Fruit fly (Drosophila melanogaster) whole organism, embryonic: ENCODE measurements around the gene DhpD.

Experiments
- Adf1 ChIP-seq: fragments of 200-800 bp; sonication (Bioruptor generic); IDR thresholded peaks from 2 replicates; pipeline ENCODE4 v1.3.6; 2022; ENCODE audit warnings: missing biosample characterization, missing genetic modification characterization
- B-H2 ChIP-seq: fragments of 200-800 bp; sonication (Bioruptor generic); optimal IDR thresholded peaks from 2 replicates; lab custom pipeline; 2018; ENCODE audit warnings: missing biosample characterization, mild to moderate bottlenecking, missing genetic modification characterization
- Blimp-1 ChIP-seq: fragments of 200-800 bp; sonication (Bioruptor generic); optimal IDR thresholded peaks from 3 replicates; lab custom pipeline; 2018; ENCODE audit warnings: missing biosample characterization, missing genetic modification characterization, mild to moderate bottlenecking, moderate library complexity, missing genetic modification reagents
- CG10209 ChIP-seq: fragments of 200-800 bp; sonication (Bioruptor generic); optimal IDR thresholded peaks from 3 replicates; lab custom pipeline; 2017; ENCODE audit warnings: missing biosample characterization, mild to moderate bottlenecking, missing genetic modification characterization, missing genetic modification reagents
- CG1024 ChIP-seq: fragments of 200-800 bp; sonication (Bioruptor generic); IDR thresholded peaks from 2 replicates; pipeline ENCODE4 v1.3.6; 2022; ENCODE audit warnings: missing biosample characterization, missing genetic modification characterization
- CG11456 ChIP-seq: fragments of 200-800 bp; sonication (Bioruptor generic); IDR thresholded peaks from 3 replicates; pipeline ENCODE4 v1.3.6; 2022; ENCODE audit warnings: missing biosample characterization, missing genetic modification characterization
- CG12219 ChIP-seq: fragments of 200-800 bp; sonication (Bioruptor generic); optimal IDR thresholded peaks from 3 replicates; lab custom pipeline; 2018; ENCODE audit warnings: missing biosample characterization, mild to moderate bottlenecking, missing genetic modification characterization
- CG14441 ChIP-seq: fragments of 200-800 bp; sonication (Bioruptor generic); IDR thresholded peaks from 2 replicates; pipeline ENCODE4 v1.3.6; 2022; ENCODE audit warnings: missing biosample characterization, missing genetic modification characterization
- CG15269 ChIP-seq: fragments of 200-800 bp; sonication (Bioruptor generic); optimal IDR thresholded peaks from 2 replicates; lab custom pipeline; 2018; ENCODE audit warnings: missing biosample characterization, mild to moderate bottlenecking, missing genetic modification characterization, moderate library complexity
- CG18764 ChIP-seq: fragments of 200-800 bp; sonication (Bioruptor generic); optimal IDR thresholded peaks from 3 replicates; lab custom pipeline; 2016; ENCODE audit warnings: missing biosample characterization, missing genetic modification characterization
- CG30020 ChIP-seq: fragments of 200-800 bp; optimal IDR thresholded peaks from 2 replicates; lab custom pipeline; 2019; ENCODE audit warnings: missing biosample characterization, mild to moderate bottlenecking, missing genetic modification characterization, moderate library complexity
- CG31388 ChIP-seq: fragments of 200-800 bp; sonication (Bioruptor generic); optimal IDR thresholded peaks from 2 replicates; lab custom pipeline; 2016; ENCODE audit warnings: missing biosample characterization, missing genetic modification characterization
- CG3838 ChIP-seq: fragments of 200-800 bp; sonication (Bioruptor generic); optimal IDR thresholded peaks from 3 replicates; lab custom pipeline; 2016; ENCODE audit warnings: missing biosample characterization, missing genetic modification characterization
- CG4617 ChIP-seq: fragments of 200-800 bp; sonication (Bioruptor generic); optimal IDR thresholded peaks from 3 replicates; lab custom pipeline; 2016; ENCODE audit warnings: missing biosample characterization, missing genetic modification characterization, borderline replicate concordance
- CG4730 ChIP-seq: fragments of 200-800 bp; sonication (Bioruptor generic); IDR thresholded peaks from 2 replicates; pipeline ENCODE4 v1.3.6; 2022; ENCODE audit warnings: missing biosample characterization, missing genetic modification characterization
- CG7987 ChIP-seq: fragments of 200-800 bp; sonication (Bioruptor generic); optimal IDR thresholded peaks from 2 replicates; lab custom pipeline; 2018; ENCODE audit warnings: missing biosample characterization, mild to moderate bottlenecking, missing genetic modification characterization, moderate library complexity
- CG8089 ChIP-seq: fragments of 200-800 bp; sonication (Bioruptor generic); optimal IDR thresholded peaks from 3 replicates; lab custom pipeline; 2016; ENCODE audit warnings: missing biosample characterization, missing genetic modification characterization
- CG9215 ChIP-seq: fragments of 200-800 bp; sonication (Bioruptor generic); IDR thresholded peaks from 2 replicates; pipeline ENCODE4 v1.3.6; 2022; ENCODE audit warnings: missing biosample characterization, missing genetic modification characterization
- Drgx ChIP-seq: fragments of 200-800 bp; sonication (Bioruptor generic); IDR thresholded peaks from 2 replicates; pipeline ENCODE4 v1.3.6; 2022; ENCODE audit warnings: missing biosample characterization, missing genetic modification characterization
- Ets97D ChIP-seq: fragments of 200-800 bp; sonication (Bioruptor generic); optimal IDR thresholded peaks from 3 replicates; lab custom pipeline; 2016; ENCODE audit warnings: missing biosample characterization, missing genetic modification characterization
- HLH3B ChIP-seq: fragments of 200-800 bp; sonication (Bioruptor generic); IDR thresholded peaks from 2 replicates; pipeline ENCODE4 v1.3.6; 2022; ENCODE audit warnings: missing biosample characterization, missing genetic modification characterization
- Nf-YC ChIP-seq: fragments of 200-800 bp; optimal IDR thresholded peaks from 3 replicates; lab custom pipeline; 2019; ENCODE audit warnings: missing biosample characterization, mild to moderate bottlenecking, missing genetic modification characterization, moderate library complexity
- Opbp ChIP-seq: fragments of 200-800 bp; sonication (Bioruptor generic); IDR thresholded peaks from 3 replicates; pipeline ENCODE4 v1.3.6; 2022; ENCODE audit warnings: missing biosample characterization, missing genetic modification characterization; ENCODE audit not compliant: partially characterized antibody
- Pdp1 ChIP-seq, 2 experiments: fragments of 200-800 bp; sonication (Bioruptor generic); optimal IDR thresholded peaks; 3 replicates each; lab custom pipeline; 2016; ENCODE audit warnings: missing biosample characterization in 2 of 2, missing genetic modification characterization in 2 of 2, mild to moderate bottlenecking in 1 of 2, moderate library complexity in 1 of 2
- Poxn ChIP-seq: fragments of 200-800 bp; sonication (Bioruptor generic); IDR thresholded peaks from 2 replicates; pipeline ENCODE4 v1.3.6; 2022; ENCODE audit warnings: missing biosample characterization, missing genetic modification characterization
- TFAM ChIP-seq: fragments of 200-800 bp; sonication (Bioruptor generic); optimal IDR thresholded peaks from 2 replicates; lab custom pipeline; 2017; ENCODE audit warnings: missing biosample characterization, missing genetic modification characterization, inconsistent platforms
- Tbp ChIP-seq: fragments of >200 bp; optimal IDR thresholded peaks from 2 replicates; lab custom pipeline; 2018; ENCODE audit warnings: missing biosample characterization, missing genetic modification characterization
- ato ChIP-seq: fragments of 200-800 bp; sonication (Bioruptor generic); IDR thresholded peaks from 2 replicates; pipeline ENCODE4 v1.3.6; 2022; ENCODE audit warnings: missing biosample characterization, missing genetic modification characterization; ENCODE audit not compliant: partially characterized antibody
- az2 ChIP-seq: fragments of 200-800 bp; sonication (Bioruptor generic); optimal IDR thresholded peaks from 3 replicates; lab custom pipeline; 2016; ENCODE audit warnings: missing biosample characterization, missing genetic modification characterization
- cg ChIP-seq: fragments of 200-800 bp; sonication (Bioruptor generic); optimal IDR thresholded peaks from 3 replicates; lab custom pipeline; 2019; ENCODE audit warnings: missing biosample characterization, mild to moderate bottlenecking, missing genetic modification characterization, moderate library complexity
- dan ChIP-seq: fragments of 200-800 bp; sonication (Bioruptor generic); IDR thresholded peaks from 2 replicates; pipeline ENCODE4 v1.3.6; 2022; ENCODE audit warnings: missing biosample characterization, missing genetic modification characterization
- ftz-f1 ChIP-seq: fragments of 200-800 bp; sonication (Bioruptor generic); optimal IDR thresholded peaks from 2 replicates; lab custom pipeline; 2016; ENCODE audit warnings: missing biosample characterization, missing genetic modification characterization
- gsb ChIP-seq: fragments of 200-800 bp; sonication (Bioruptor generic); IDR thresholded peaks from 2 replicates; pipeline ENCODE4 v1.3.6; 2022; ENCODE audit warnings: missing biosample characterization, missing genetic modification characterization
- hbn ChIP-seq: fragments of 200-800 bp; sonication (Bioruptor generic); IDR thresholded peaks from 2 replicates; pipeline ENCODE4 v1.3.6; 2022; ENCODE audit warnings: missing biosample characterization, missing genetic modification characterization; ENCODE audit not compliant: partially characterized antibody
- ken ChIP-seq: fragments of 200-800 bp; sonication (Bioruptor generic); IDR thresholded peaks from 3 replicates; pipeline ENCODE4 v1.3.6; 2022; ENCODE audit warnings: missing biosample characterization, missing genetic modification characterization
- klu ChIP-seq: fragments of 200-800 bp; sonication (Bioruptor generic); IDR thresholded peaks from 2 replicates; pipeline ENCODE4 v1.3.6; 2022; ENCODE audit warnings: missing biosample characterization, missing genetic modification characterization
- lbe ChIP-seq: fragments of 200-800 bp; sonication (Bioruptor generic); optimal IDR thresholded peaks from 2 replicates; lab custom pipeline; 2016; ENCODE audit warnings: missing biosample characterization, mild to moderate bottlenecking, missing genetic modification characterization
- lola ChIP-seq, 3 experiments: fragments of >200 bp in 2 of 3; fragments of 200-800 bp in 1 of 3; sonication (Bioruptor generic) in 1 of 3; optimal IDR thresholded peaks; 2 replicates each; lab custom pipeline; 2017 to 2019; ENCODE audit warnings: missing biosample characterization in 3 of 3, missing genetic modification characterization in 3 of 3, mild to moderate bottlenecking in 1 of 3, moderate library complexity in 1 of 3
- nau ChIP-seq: fragments of 200-800 bp; sonication (Bioruptor generic); optimal IDR thresholded peaks from 3 replicates; lab custom pipeline; 2017; ENCODE audit warnings: missing biosample characterization, mild to moderate bottlenecking, missing genetic modification characterization, missing genetic modification reagents
- psq ChIP-seq: fragments of 200-800 bp; sonication (Bioruptor generic); optimal IDR thresholded peaks from 2 replicates; lab custom pipeline; 2017; ENCODE audit warnings: missing biosample characterization, missing genetic modification characterization
- sd ChIP-seq: fragments of 200-800 bp; sonication (Bioruptor generic); optimal IDR thresholded peaks from 3 replicates; lab custom pipeline; 2018; ENCODE audit warnings: missing biosample characterization, mild to moderate bottlenecking, missing genetic modification characterization, moderate library complexity
- sens ChIP-seq: fragments of 200-800 bp; sonication (Bioruptor generic); peaks from one replicate; lab custom pipeline; 2016; ENCODE audit warnings: missing biosample characterization, missing genetic modification characterization
- shn ChIP-seq: fragments of 200-800 bp; sonication (Bioruptor generic); optimal IDR thresholded peaks from 3 replicates; lab custom pipeline; 2016; ENCODE audit warnings: missing biosample characterization, missing genetic modification characterization
- slbo ChIP-seq: fragments of 200-800 bp; sonication (Bioruptor generic); IDR thresholded peaks from 2 replicates; pipeline ENCODE4 v1.3.6; 2022; ENCODE audit warnings: missing biosample characterization, missing genetic modification characterization
- trem ChIP-seq: fragments of 200-800 bp; optimal IDR thresholded peaks from 3 replicates; lab custom pipeline; 2019; ENCODE audit warnings: missing biosample characterization, mild to moderate bottlenecking, missing genetic modification characterization, moderate library complexity
- tup ChIP-seq: fragments of 200-800 bp; sonication (Bioruptor generic); optimal IDR thresholded peaks from 2 replicates; lab custom pipeline; 2016; ENCODE audit warnings: missing biosample characterization, mild to moderate bottlenecking, missing genetic modification characterization, moderate library complexity
- unc-4 ChIP-seq: fragments of 200-800 bp; sonication (Bioruptor generic); IDR thresholded peaks from 2 replicates; pipeline ENCODE4 v1.3.6; 2022; ENCODE audit warnings: missing biosample characterization, missing genetic modification characterization; ENCODE audit not compliant: partially characterized antibody
- unpg ChIP-seq: fragments of 200-800 bp; sonication (Bioruptor generic); optimal IDR thresholded peaks from 3 replicates; lab custom pipeline; 2018; ENCODE audit warnings: missing biosample characterization, mild to moderate bottlenecking, missing genetic modification characterization, moderate library complexity
- zfh1 ChIP-seq: fragments of 200-800 bp; sonication (Bioruptor generic); IDR thresholded peaks from 3 replicates; pipeline ENCODE4 v1.3.6; 2022; ENCODE audit warnings: missing biosample characterization, missing genetic modification characterization

Gene DhpD

dm6 chr3R:4215264-4215993 lies 13.6 kb downstream of the DhpD start, which contains the start of gene CG14636 (continued):
- no peak for TF ChIP-seq tup (GFP tag; lab: Kevin White, UChicago)
- TF ChIP-seq Adf1 (GFP tag; lab: Robert Waterston, UW): peak; percentile 85
- TF ChIP-seq slbo (GFP tag; lab: Robert Waterston, UW): peak; percentile 82
- TF ChIP-seq nau: peak; percentile 74
- TF ChIP-seq CG15269 (tag; lab: Kevin White, UChicago): peak; percentile 83
- TF ChIP-seq unpg (GFP tag; lab: Kevin White, UChicago): peak; percentile 68
- TF ChIP-seq cg (GFP tag; lab: Kevin White, UChicago): no peak
- peak; percentile 78 for TF ChIP-seq HLH3B (GFP tag; lab: Robert Waterston, UW)
- peak; percentile 67 for TF ChIP-seq CG10209 (GFP tag; lab: Kevin White, UChicago)
- TF ChIP-seq klu: peak; percentile 68; the same call in 1 of the 2 replicates
- TF ChIP-seq psq (GFP tag; lab: Kevin White, UChicago): no peak
- no peak for TF ChIP-seq lbe
- TF ChIP-seq CG4730 (GFP tag; lab: Robert Waterston, UW): peak; percentile 55
- TF ChIP-seq CG9215 (GFP tag; lab: Robert Waterston, UW): peak; percentile 71
- no peak for TF ChIP-seq CG1024
- no peak for TF ChIP-seq CG30020 (tag; lab: Kevin White, UChicago)
- no peak for TF ChIP-seq hbn (GFP tag; lab: Robert Waterston, UW)
- TF ChIP-seq trem: no peak
- no peak for TF ChIP-seq Tbp (GFP tag; lab: Kevin White, UChicago)
- no peak for TF ChIP-seq Opbp (GFP tag; lab: Robert Waterston, UW)
- TF ChIP-seq CG7987: no peak
- peak; percentile 8 for TF ChIP-seq sd (tag; lab: Kevin White, UChicago)
- TF ChIP-seq Poxn (GFP tag; lab: Robert Waterston, UW): 0 out of 2 replicates have a peak, but pooled peaks have one; percentile 16
- TF ChIP-seq ken (GFP tag; lab: Robert Waterston, UW): no peak
- peak; percentile 58 for TF ChIP-seq CG12219 (GFP tag; lab: Kevin White, UChicago)
- no peak for TF ChIP-seq unc-4
- no peak for TF ChIP-seq CG4617 (GFP tag; lab: Kevin White, UChicago)
- TF ChIP-seq Nf-YC (tag; lab: Kevin White, UChicago): peak; percentile 75
- TF ChIP-seq CG31388 (GFP tag; lab: Kevin White, UChicago): no peak
- TF ChIP-seq shn: peak; percentile 74
- TF ChIP-seq lola (GFP tag; optimal IDR thresholded peaks at IDR 0.05; lab: Kevin White, UChicago): no peak
- TF ChIP-seq CG3838: no peak
- TF ChIP-seq TFAM (GFP tag; lab: Kevin White, UChicago): no peak
- TF ChIP-seq gsb (GFP tag; lab: Robert Waterston, UW): peak; percentile 67
- peak; percentile 38 for TF ChIP-seq ftz-f1 (GFP tag; lab: Kevin White, UChicago)
- TF ChIP-seq B-H2 (GFP tag; lab: Kevin White, UChicago): no peak
- TF ChIP-seq CG14441: peak; percentile 90
- peak; percentile 74 to 92 for TF ChIP-seq Pdp1 (GFP tag; optimal IDR thresholded peaks at IDR 0.05; lab: Kevin White, UChicago)
- TF ChIP-seq dan (GFP tag; lab: Robert Waterston, UW): no peak
- peak; percentile 77 for TF ChIP-seq sens (GFP tag; lab: Kevin White, UChicago)
- peak; percentile 10 for TF ChIP-seq Blimp-1 (GFP tag; lab: Kevin White, UChicago)
- peak; percentile 50 for TF ChIP-seq az2 (GFP tag; lab: Kevin White, UChicago)
- TF ChIP-seq CG18764 (GFP tag; lab: Kevin White, UChicago): no peak
- peak; percentile 14 for TF ChIP-seq Ets97D (GFP tag; lab: Kevin White, UChicago)
- TF ChIP-seq zfh1 (GFP tag; lab: Robert Waterston, UW): peak; percentile 60; the same call in 1 of the 3 replicates
- TF ChIP-seq CG11456 (GFP tag; lab: Robert Waterston, UW): peak; percentile 72; the same call in 2 of the 3 replicates
- TF ChIP-seq Drgx (GFP tag; lab: Robert Waterston, UW): peak; percentile 83
- TF ChIP-seq ato (GFP tag; lab: Robert Waterston, UW): peak; percentile 30; the same call in 1 of the 2 replicates
- peak; percentile 30 for TF ChIP-seq CG8089 (GFP tag; lab: Kevin White, UChicago)
